Worm (Caenorhabditis elegans) whole organism, L1 larva: ENCODE results near the gene Y42H9AR.4.

Experiments used
- C04F5.9 ChIP-seq: sonication (generic microtip); optimal IDR thresholded peaks from 2 replicates; lab custom pipeline; 2016; ENCODE audit warnings: missing genetic modification characterization, missing compliant biosample characterization
- C16A3.4 ChIP-seq: fragments of 150-350 bp; optimal IDR thresholded peaks from 2 replicates; lab custom pipeline; 2014; ENCODE audit warnings: missing biosample characterization, missing genetic modification characterization
- C34B4.2 ChIP-seq: sonication (generic microtip); optimal IDR thresholded peaks from 2 replicates; lab custom pipeline; 2017; ENCODE audit warnings: mild to moderate bottlenecking, missing genetic modification characterization, missing compliant biosample characterization
- F16B12.6 ChIP-seq: fragments of 150-350 bp; optimal IDR thresholded peaks from 2 replicates; lab custom pipeline; 2014; ENCODE audit warnings: missing biosample characterization, missing genetic modification characterization
- aha-1 ChIP-seq: fragments of 150-350 bp; optimal IDR thresholded peaks from 2 replicates; lab custom pipeline; 2014; ENCODE audit warnings: missing biosample characterization, missing genetic modification characterization
- aly-2 ChIP-seq: fragments of 150-350 bp; optimal IDR thresholded peaks from 2 replicates; lab custom pipeline; 2014; ENCODE audit warnings: missing biosample characterization, missing genetic modification characterization
- ama-1 ChIP-seq: fragments of 150-350 bp; optimal IDR thresholded peaks from 2 replicates; lab custom pipeline; 2014
- ceh-63 ChIP-seq: fragments of 200-800 bp; sonication (Bioruptor generic); optimal IDR thresholded peaks from 2 replicates; lab custom pipeline; 2018; ENCODE audit warnings: mild to moderate bottlenecking, missing genetic modification characterization, missing compliant biosample characterization
- ceh-8 ChIP-seq: fragments of 200-800 bp; sonication (Bioruptor generic); optimal IDR thresholded peaks from 2 replicates; lab custom pipeline; 2018; ENCODE audit warnings: mild to moderate bottlenecking, missing genetic modification characterization, moderate library complexity, missing compliant biosample characterization
- ceh-82 ChIP-seq, 3 experiments: fragments of 150-350 bp in 1 of 3; sonication (generic microtip) in 2 of 3; optimal IDR thresholded peaks; 2 replicates each; lab custom pipeline; 2014 to 2017; ENCODE audit warnings: missing biosample characterization in 3 of 3, missing genetic modification characterization in 3 of 3
- ceh-88 ChIP-seq: fragments of 200-800 bp; sonication (Bioruptor generic); IDR thresholded peaks from 2 replicates; pipeline ENCODE4 v1.3.6; 2022; ENCODE audit warnings: missing genetic modification characterization, missing compliant biosample characterization
- ces-1 ChIP-seq: fragments of 150-350 bp; optimal IDR thresholded peaks from 2 replicates; lab custom pipeline; 2014; ENCODE audit warnings: missing biosample characterization, missing genetic modification reagents, missing genetic modification characterization
- dsc-1 ChIP-seq: sonication (generic microtip); optimal IDR thresholded peaks from 2 replicates; lab custom pipeline; 2016; ENCODE audit warnings: mild to moderate bottlenecking, missing genetic modification characterization, missing compliant biosample characterization
- efl-1 ChIP-seq, 4 experiments: fragments of 150-350 bp; optimal IDR thresholded peaks in 3 of 4; peaks in 1 of 4; 1 replicate in 1 of 4; 2 replicates in 3 of 4; lab custom pipeline; 2014; ENCODE audit warnings: missing biosample characterization in 2 of 4, missing genetic modification characterization in 2 of 4, missing genetic modification reagents in 2 of 4
- efl-3 ChIP-seq: fragments of 200-800 bp; sonication (Bioruptor generic); optimal IDR thresholded peaks from 2 replicates; lab custom pipeline; 2018; ENCODE audit warnings: mild to moderate bottlenecking, missing genetic modification characterization, missing compliant biosample characterization
- ets-5 ChIP-seq: fragments of 200-800 bp; sonication (Bioruptor generic); IDR thresholded peaks from 2 replicates; pipeline ENCODE4 v1.3.6; 2022; ENCODE audit warnings: missing genetic modification characterization, missing compliant biosample characterization
- fkh-10 ChIP-seq: sonication (generic microtip); optimal IDR thresholded peaks from 2 replicates; lab custom pipeline; 2017; ENCODE audit warnings: missing biosample characterization, missing genetic modification reagents, missing genetic modification characterization
- fos-1 ChIP-seq: fragments of 150-350 bp; optimal IDR thresholded peaks from 2 replicates; lab custom pipeline; 2014; ENCODE audit warnings: missing biosample characterization, missing genetic modification characterization
- grh-1 ChIP-seq: fragments of 200-800 bp; sonication (Bioruptor generic); IDR thresholded peaks from 2 replicates; pipeline ENCODE4 v1.3.6; 2022; ENCODE audit warnings: missing genetic modification reagents, missing genetic modification characterization, missing compliant biosample characterization
- hlh-17 ChIP-seq: fragments of 200-800 bp; sonication (Bioruptor generic); optimal IDR thresholded peaks from 2 replicates; lab custom pipeline; 2018; ENCODE audit warnings: missing genetic modification characterization, mild to moderate bottlenecking, missing compliant biosample characterization, moderate library complexity, borderline replicate concordance
- hlh-4 ChIP-seq: sonication (generic microtip); optimal IDR thresholded peaks from 2 replicates; lab custom pipeline; 2016; ENCODE audit warnings: mild to moderate bottlenecking, missing genetic modification characterization, missing compliant biosample characterization
- hpl-2 ChIP-seq: fragments of 150-350 bp; optimal IDR thresholded peaks from 2 replicates; lab custom pipeline; 2014; ENCODE audit warnings: missing biosample characterization, missing genetic modification reagents, missing genetic modification characterization
- irx-1 ChIP-seq: sonication (generic microtip); optimal IDR thresholded peaks from 2 replicates; lab custom pipeline; 2016; ENCODE audit warnings: missing genetic modification characterization, missing compliant biosample characterization
- isw-1 ChIP-seq: fragments of 200-800 bp; sonication (Bioruptor generic); IDR thresholded peaks from 2 replicates; pipeline ENCODE4 v1.3.6; 2022; ENCODE audit warnings: missing genetic modification characterization, missing compliant biosample characterization
- lin-14 ChIP-seq: fragments of 200-800 bp; sonication (Bioruptor generic); optimal IDR thresholded peaks from 2 replicates; lab custom pipeline; 2018; ENCODE audit warnings: mild to moderate bottlenecking, missing genetic modification characterization, moderate library complexity, missing compliant biosample characterization
- lin-35 ChIP-seq, 2 experiments: fragments of 150-350 bp; optimal IDR thresholded peaks; 2 replicates each; lab custom pipeline; 2014; ENCODE audit warnings: missing biosample characterization in 2 of 2, missing genetic modification characterization in 2 of 2, missing genetic modification reagents in 2 of 2
- lir-3 ChIP-seq: sonication (generic microtip); optimal IDR thresholded peaks from 2 replicates; lab custom pipeline; 2016; ENCODE audit warnings: mild to moderate bottlenecking, missing genetic modification characterization, moderate library complexity, missing compliant biosample characterization; ENCODE audit not compliant: poor library complexity
- mab-9 ChIP-seq: fragments of 200-800 bp; sonication (Bioruptor generic); IDR thresholded peaks from 2 replicates; pipeline ENCODE4 v1.3.6; 2022; ENCODE audit warnings: missing genetic modification reagents, missing genetic modification characterization, missing compliant biosample characterization
- mdl-1 ChIP-seq, 2 experiments: fragments of 150-350 bp; optimal IDR thresholded peaks; 2 replicates each; lab custom pipeline; 2014 to 2017; ENCODE audit warnings: missing biosample characterization in 2 of 2, missing genetic modification characterization in 2 of 2, inconsistent platforms in 1 of 2
- mef-2 ChIP-seq: fragments of 150-350 bp; optimal IDR thresholded peaks from 2 replicates; lab custom pipeline; 2014; ENCODE audit warnings: missing biosample characterization, missing genetic modification characterization
- mep-1 ChIP-seq: fragments of 150-350 bp; optimal IDR thresholded peaks from 2 replicates; lab custom pipeline; 2014; ENCODE audit warnings: missing biosample characterization, missing genetic modification characterization
- nhr-11 ChIP-seq: fragments of 150-350 bp; optimal IDR thresholded peaks from 2 replicates; lab custom pipeline; 2014; ENCODE audit warnings: missing biosample characterization, missing genetic modification characterization
- nhr-12 ChIP-seq: sonication (generic microtip); optimal IDR thresholded peaks from 2 replicates; lab custom pipeline; 2017; ENCODE audit warnings: missing biosample characterization, missing genetic modification characterization
- nhr-20 ChIP-seq: sonication (generic microtip); optimal IDR thresholded peaks from 2 replicates; lab custom pipeline; 2016; ENCODE audit warnings: mild to moderate bottlenecking, missing genetic modification characterization, missing compliant biosample characterization
- nhr-237 ChIP-seq: fragments of 150-350 bp; optimal IDR thresholded peaks from 2 replicates; lab custom pipeline; 2014; ENCODE audit warnings: missing biosample characterization, missing genetic modification characterization
- nhr-47 ChIP-seq: sonication (generic microtip); optimal IDR thresholded peaks from 2 replicates; lab custom pipeline; 2016; ENCODE audit warnings: mild to moderate bottlenecking, missing genetic modification characterization, moderate library complexity, missing compliant biosample characterization
- nhr-71 ChIP-seq: sonication (generic microtip); optimal IDR thresholded peaks from 2 replicates; lab custom pipeline; 2016; ENCODE audit warnings: mild to moderate bottlenecking, missing genetic modification characterization, moderate library complexity, missing compliant biosample characterization
- nhr-77 ChIP-seq: fragments of 150-350 bp; optimal IDR thresholded peaks from 2 replicates; lab custom pipeline; 2014; ENCODE audit warnings: missing biosample characterization, missing genetic modification characterization
- nhr-84 ChIP-seq: sonication (generic microtip); optimal IDR thresholded peaks from 2 replicates; lab custom pipeline; 2017; ENCODE audit warnings: missing biosample characterization, missing genetic modification characterization
- nhr-85 ChIP-seq: sonication (generic microtip); peaks from one replicate; lab custom pipeline; 2016; ENCODE audit warnings: missing genetic modification characterization, inconsistent platforms, missing compliant biosample characterization
- pqm-1 ChIP-seq: sonication (generic microtip); optimal IDR thresholded peaks from 3 replicates; lab custom pipeline; 2017; ENCODE audit warnings: missing biosample characterization, missing genetic modification characterization
- rnt-1 ChIP-seq: sonication (generic microtip); optimal IDR thresholded peaks from 2 replicates; lab custom pipeline; 2016; ENCODE audit warnings: mild to moderate bottlenecking, missing genetic modification characterization, moderate library complexity, missing compliant biosample characterization
- skn-1 ChIP-seq: fragments of 150-350 bp; optimal IDR thresholded peaks from 2 replicates; lab custom pipeline; 2014; ENCODE audit warnings: missing biosample characterization, missing genetic modification characterization
- sox-4 ChIP-seq: sonication (generic microtip); optimal IDR thresholded peaks from 2 replicates; lab custom pipeline; 2016; ENCODE audit warnings: missing genetic modification characterization, missing compliant biosample characterization
- sptf-1 ChIP-seq: fragments of 150-350 bp; optimal IDR thresholded peaks from 2 replicates; lab custom pipeline; 2014; ENCODE audit warnings: missing biosample characterization, missing genetic modification characterization
- sup-37 ChIP-seq: fragments of 200-800 bp; sonication (Bioruptor generic); optimal IDR thresholded peaks from 2 replicates; lab custom pipeline; 2018; ENCODE audit warnings: mild to moderate bottlenecking, missing genetic modification characterization, missing compliant biosample characterization
- tlp-1 ChIP-seq: fragments of 150-350 bp; optimal IDR thresholded peaks from 2 replicates; lab custom pipeline; 2014; ENCODE audit warnings: missing biosample characterization, missing genetic modification characterization
- unc-130 ChIP-seq: fragments of 150-350 bp; optimal IDR thresholded peaks from 2 replicates; lab custom pipeline; 2017; ENCODE audit warnings: missing biosample characterization, missing genetic modification characterization, inconsistent platforms
- unc-62 ChIP-seq: fragments of 150-350 bp; optimal IDR thresholded peaks from 2 replicates; lab custom pipeline; 2014; ENCODE audit warnings: missing biosample characterization, missing genetic modification reagents, missing genetic modification characterization
- unc-98 ChIP-seq: fragments of 200-800 bp; sonication (Bioruptor generic); IDR thresholded peaks from 2 replicates; pipeline ENCODE4 v1.3.6; 2022; ENCODE audit warnings: missing genetic modification characterization, missing compliant biosample characterization
- vab-15 ChIP-seq: sonication (generic microtip); optimal IDR thresholded peaks from 2 replicates; lab custom pipeline; 2017; ENCODE audit warnings: missing genotype, mild to moderate bottlenecking, missing genetic modification characterization, missing compliant biosample characterization
- zag-1 ChIP-seq: fragments of 150-350 bp; optimal IDR thresholded peaks from 2 replicates; lab custom pipeline; 2014; ENCODE audit warnings: missing biosample characterization, missing genetic modification characterization
- zip-4 ChIP-seq: fragments of 200-800 bp; sonication (Bioruptor generic); optimal IDR thresholded peaks from 2 replicates; lab custom pipeline; 2018; ENCODE audit warnings: mild to moderate bottlenecking, missing genetic modification characterization, moderate library complexity, missing compliant biosample characterization
- ztf-11 ChIP-seq, 2 experiments: sonication (generic microtip); optimal IDR thresholded peaks; 2 replicates each; lab custom pipeline; 2016 to 2017; ENCODE audit warnings: missing genetic modification characterization in 2 of 2, missing biosample characterization in 1 of 2, missing compliant biosample characterization in 1 of 2

Gene Y42H9AR.4

ce11 chrIV:8146283-8146682 lies 34.3 kb upstream of the Y42H9AR.4 start (continued):
- TF ChIP-seq skn-1, result peak; percentile 40
- no peak for TF ChIP-seq zip-4 (GFP tag; lab: Kevin White, UChicago)
- peak in 1 of 2 experiments; percentile 74 for TF ChIP-seq lin-35 (GFP tag; optimal IDR thresholded peaks at IDR 0.05; lab: Kevin White, UChicago)
- no peak for TF ChIP-seq vab-15
- TF ChIP-seq unc-98, result no peak
- TF ChIP-seq unc-130 (tag; lab: Kevin White, UChicago), result no peak
- no peak for TF ChIP-seq nhr-12 (tag; lab: Kevin White, UChicago)
- no peak for TF ChIP-seq sox-4 (tag; lab: Kevin White, UChicago)
- TF ChIP-seq hpl-2, result no peak
- TF ChIP-seq zag-1 (tag; lab: Kevin White, UChicago), result no peak
- TF ChIP-seq C34B4.2 (tag; lab: Kevin White, UChicago), result no peak
- TF ChIP-seq ztf-11 (tag; optimal IDR thresholded peaks at IDR 0.05; lab: Kevin White, UChicago), result no peak
- no peak for TF ChIP-seq nhr-11
- TF ChIP-seq aly-2 (tag; lab: Kevin White, UChicago), result no peak
- TF ChIP-seq C16A3.4, result peak; percentile 31
- peak; percentile 23 for TF ChIP-seq nhr-47 (tag; lab: Kevin White, UChicago)
- TF ChIP-seq mep-1 (tag; lab: Kevin White, UChicago), result peak; percentile 34
- TF ChIP-seq mdl-1 (tag; optimal IDR thresholded peaks at IDR 0.05; lab: Kevin White, UChicago), result peak in 1 of 2 experiments; percentile 71
- no peak for TF ChIP-seq fos-1 (tag; lab: Kevin White, UChicago)
- no peak for TF ChIP-seq nhr-237 (tag; lab: Kevin White, UChicago)
- TF ChIP-seq isw-1, result no peak
- TF ChIP-seq mab-9 (GFP tag; lab: Robert Waterston, UW), result no peak
- TF ChIP-seq nhr-84 (tag; lab: Kevin White, UChicago), result no peak
- no peak for TF ChIP-seq rnt-1 (tag; lab: Kevin White, UChicago)
- no peak for TF ChIP-seq unc-62
- TF ChIP-seq C04F5.9 (tag; lab: Kevin White, UChicago), result no peak
- peak; percentile 75 for TF ChIP-seq nhr-20 (tag; lab: Kevin White, UChicago)
- peak; percentile 94 for TF ChIP-seq nhr-85 (tag; lab: Kevin White, UChicago)
- TF ChIP-seq tlp-1 (tag; lab: Kevin White, UChicago), result no peak
- TF ChIP-seq F16B12.6 (tag; lab: Kevin White, UChicago), result no peak
- no peak for TF ChIP-seq ets-5 (GFP tag; lab: Robert Waterston, UW)
- TF ChIP-seq hlh-17 (GFP tag; lab: Kevin White, UChicago), result no peak
- TF ChIP-seq ceh-82 (tag; optimal IDR thresholded peaks at IDR 0.05; lab: Kevin White, UChicago), result no peak
- TF ChIP-seq ama-1 (lab: Kevin White, UChicago), result no peak
- peak; percentile 65 for TF ChIP-seq nhr-71 (tag; lab: Kevin White, UChicago)
- TF ChIP-seq hlh-4, result no peak
- TF ChIP-seq pqm-1, result no peak
- no peak for TF ChIP-seq dsc-1 (tag; lab: Kevin White, UChicago)
- TF ChIP-seq nhr-77 (tag; lab: Kevin White, UChicago), result no peak
- no peak for TF ChIP-seq sup-37
- no peak for TF ChIP-seq grh-1 (GFP tag; lab: Robert Waterston, UW)
- TF ChIP-seq lir-3, result peak; percentile 17
- TF ChIP-seq efl-3 (GFP tag; lab: Kevin White, UChicago), result no peak
- no peak for TF ChIP-seq sptf-1 (tag; lab: Kevin White, UChicago)
- TF ChIP-seq fkh-10 (GFP tag; lab: Kevin White, UChicago), result no peak
- TF ChIP-seq aha-1 (tag; lab: Kevin White, UChicago), result no peak
- TF ChIP-seq ceh-8 (GFP tag; lab: Kevin White, UChicago), result no peak
- TF ChIP-seq irx-1, result peak; percentile 11
- peak in 1 of 2 experiments; percentile 33 for TF ChIP-seq efl-1 (optimal IDR thresholded peaks at IDR 0.05; lab: Kevin White, UChicago)
- no peak for TF ChIP-seq efl-1 (GFP tag; optimal IDR thresholded peaks at IDR 0.05 in 1 of 2; lab: Kevin White, UChicago)
- TF ChIP-seq ces-1 (GFP tag; lab: Kevin White, UChicago), result no peak
- no peak for TF ChIP-seq mef-2 (tag; lab: Kevin White, UChicago)
- TF ChIP-seq ceh-88 (GFP tag; lab: Robert Waterston, UW), result no peak
- no peak for TF ChIP-seq ceh-63 (GFP tag; lab: Kevin White, UChicago)
- TF ChIP-seq lin-14 (GFP tag; lab: Kevin White, UChicago), result peak; percentile 86
